Worm (Caenorhabditis elegans): ENCODE results near the gene srv-30.

srv-30 gene

DNA sequence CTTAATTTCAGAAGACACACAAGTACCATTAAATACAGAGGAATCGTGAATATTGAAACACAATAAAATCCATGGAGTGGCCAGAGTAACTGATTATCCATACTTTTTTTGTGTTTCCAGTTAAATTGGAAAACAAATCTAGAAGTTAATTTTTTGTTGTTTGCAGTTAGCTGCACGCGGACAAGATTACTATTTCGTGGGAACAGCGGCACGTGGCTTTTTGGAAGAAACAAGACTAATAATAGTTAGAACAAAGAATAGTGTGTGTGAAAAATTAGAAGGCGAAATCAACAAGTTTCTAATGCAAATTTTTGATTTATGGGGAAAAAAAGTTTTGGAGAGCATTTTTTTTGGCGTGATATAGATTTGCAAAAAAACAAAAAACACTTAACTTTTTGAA lies 2.7 kb downstream of the srv-30 start, which contains the start of gene srv-29:
Gene srv-29, minus strand, starts transcription at position 101 of the 400 bp plus-strand sequence.
- TF ChIP-seq nhr-12 (tag; optimal IDR thresholded peaks at IDR 0.05) (no peak), skn-1 (tag; optimal IDR thresholded peaks at IDR 0.05) (no peak), snpc-4 (tag; optimal IDR thresholded peaks at IDR 0.05) (no peak), nhr-11 (tag; optimal IDR thresholded peaks at IDR 0.05) (no peak), elt-3 (tag; optimal IDR thresholded peaks at IDR 0.05) (no peak), pha-4 (tag; optimal IDR thresholded peaks at IDR 0.05) (no peak), aly-2 (tag; optimal IDR thresholded peaks at IDR 0.05) (no peak), nfya-1 (tag; optimal IDR thresholded peaks at IDR 0.05; ENCODE audit: insufficient read depth) (no peak), nhr-43 (tag; optimal IDR thresholded peaks at IDR 0.05; ENCODE audit: poor library complexity, severe bottlenecking) (no peak), mdl-1 (tag; optimal IDR thresholded peaks at IDR 0.05) (no peak), ceh-82 (tag; optimal IDR thresholded peaks at IDR 0.05) (no peak), jun-1 (tag; optimal IDR thresholded peaks at IDR 0.05) (no peak), unc-39 (tag; optimal IDR thresholded peaks at IDR 0.05) (no peak), pqm-1 (tag; optimal IDR thresholded peaks at IDR 0.05) (no peak), nhr-28 (tag; optimal IDR thresholded peaks at IDR 0.05) (no peak), fkh-2 (tag; optimal IDR thresholded peaks at IDR 0.05) (no peak), daf-12 (tag; optimal IDR thresholded peaks at IDR 0.05) (no peak), eor-1 (tag; optimal IDR thresholded peaks at IDR 0.05) (no peak)

DNA sequence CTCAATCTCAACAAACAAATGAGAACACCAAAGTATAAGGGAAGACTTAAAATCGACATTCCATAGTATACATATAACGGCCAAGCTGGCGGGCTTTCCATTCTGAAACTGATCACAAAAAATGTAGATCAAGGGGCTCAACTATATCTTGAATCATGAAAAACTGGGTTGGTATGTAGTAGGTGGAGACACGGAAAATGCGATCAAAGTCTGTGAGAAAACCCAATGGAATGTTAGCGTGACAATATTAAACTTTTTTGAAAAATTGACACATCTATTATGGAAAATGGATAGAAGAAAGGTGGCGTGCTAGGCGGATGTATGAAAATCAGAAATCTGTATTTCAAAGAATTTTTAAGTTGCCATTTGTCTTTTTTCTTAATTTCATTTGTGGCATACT lies 6.0 kb downstream of the srv-30 start, which contains the start of gene srv-28:
Gene srv-28, minus strand, starts transcription at position 101 of the 400 bp plus-strand sequence.
- TF ChIP-seq ama-1 (optimal IDR thresholded peaks at IDR 0.05) (no peak), eor-1 (tag; optimal IDR thresholded peaks at IDR 0.05) (no peak), pha-4 (tag; optimal IDR thresholded peaks at IDR 0.05) (no peak), ceh-16 (tag; optimal IDR thresholded peaks at IDR 0.05) (no peak), lin-15B (tag; optimal IDR thresholded peaks at IDR 0.05) (no peak), ZK546.5 (tag; optimal IDR thresholded peaks at IDR 0.05) (no peak), nhr-25 (tag; optimal IDR thresholded peaks at IDR 0.05) (no peak), ceh-28 (tag; optimal IDR thresholded peaks at IDR 0.05) (no peak), elt-3 (tag; optimal IDR thresholded peaks at IDR 0.05) (no peak), mml-1 (tag; optimal IDR thresholded peaks at IDR 0.05) (no peak), nhr-237 (tag; optimal IDR thresholded peaks at IDR 0.05) (no peak), R02D3.7 (tag; optimal IDR thresholded peaks at IDR 0.05) (no peak)

DNA sequence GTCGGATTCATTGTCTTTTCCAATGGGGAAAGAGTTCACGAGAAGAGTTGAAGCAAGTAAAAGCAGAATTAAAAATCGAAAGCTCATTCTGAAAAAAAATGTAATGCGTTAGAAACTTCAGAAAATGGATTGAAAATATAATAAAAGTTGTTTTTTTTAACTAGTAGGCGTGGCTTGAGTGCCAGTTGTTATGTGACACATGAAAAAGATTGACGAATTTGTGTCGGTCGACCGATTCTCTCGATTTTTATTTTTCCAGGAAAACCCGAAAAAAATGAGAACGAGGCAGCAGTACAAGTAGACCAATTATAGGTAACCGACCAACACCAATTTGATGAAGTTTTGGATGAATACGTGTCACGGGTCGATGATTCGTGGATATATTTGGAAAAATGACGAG lies 9.5 kb downstream of the srv-30 start, which contains the start of gene nlp-16:
Gene nlp-16, minus strand, starts transcription at position 101 of the 400 bp plus-strand sequence.
- no peak for TF ChIP-seq elt-3 (tag; optimal IDR thresholded peaks at IDR 0.05)
- TF ChIP-seq zag-1 (tag; optimal IDR thresholded peaks at IDR 0.05): no peak
- TF ChIP-seq egl-5 (tag; optimal IDR thresholded peaks at IDR 0.05): no peak
- no peak for TF ChIP-seq tbx-2 (tag; optimal IDR thresholded peaks at IDR 0.05)
- TF ChIP-seq aly-2 (tag; optimal IDR thresholded peaks at IDR 0.05): no peak
- no peak for TF ChIP-seq nhr-43 (tag; optimal IDR thresholded peaks at IDR 0.05; ENCODE audit: poor library complexity, severe bottlenecking)
- no peak for TF ChIP-seq fkh-10 (GFP tag; optimal IDR thresholded peaks at IDR 0.05)
- no peak for TF ChIP-seq pqm-1 (tag; optimal IDR thresholded peaks at IDR 0.05)
- TF ChIP-seq nhr-23 (tag; optimal IDR thresholded peaks at IDR 0.05): no peak
- TF ChIP-seq ztf-11 (tag; optimal IDR thresholded peaks at IDR 0.05): no peak
- no peak for TF ChIP-seq egl-27 (tag; optimal IDR thresholded peaks at IDR 0.05)
- no peak for TF ChIP-seq lin-15B (tag; optimal IDR thresholded peaks at IDR 0.05)
- no peak for TF ChIP-seq fkh-2 (tag; optimal IDR thresholded peaks at IDR 0.05)
- no peak for TF ChIP-seq unc-39 (tag; optimal IDR thresholded peaks at IDR 0.05)
- no peak for TF ChIP-seq hmg-11 (tag; optimal IDR thresholded peaks at IDR 0.05)

DNA sequence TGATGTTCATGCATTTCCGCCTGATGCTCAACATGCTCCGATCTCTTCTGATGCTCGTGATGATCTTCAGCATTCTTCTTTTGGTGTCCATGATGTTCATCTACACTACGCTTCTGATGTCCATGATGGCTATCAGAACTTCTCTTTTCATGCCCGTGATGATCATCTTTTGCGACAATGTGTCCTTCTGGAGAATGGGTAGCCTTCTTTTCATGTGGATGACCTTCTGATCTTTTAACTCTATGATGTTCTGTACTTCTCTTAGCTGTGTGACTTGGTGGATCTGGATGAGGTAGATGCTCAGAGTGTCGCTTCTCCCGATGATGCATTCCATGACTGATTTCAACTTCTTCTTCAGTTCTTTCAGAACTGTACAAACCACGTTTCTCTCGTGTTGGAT lies 10.3 kb downstream of the srv-30 start:
- TF ChIP-seq ZK546.5 (tag; optimal IDR thresholded peaks at IDR 0.05): no peak
- TF ChIP-seq aly-2 (tag; optimal IDR thresholded peaks at IDR 0.05): no peak
- no peak for TF ChIP-seq nhr-237 (tag; optimal IDR thresholded peaks at IDR 0.05)

- TF ChIP-seq ceh-16 (tag; optimal IDR thresholded peaks at IDR 0.05) (no peak), daf-12 (tag; optimal IDR thresholded peaks at IDR 0.05) (no peak), fkh-10 (GFP tag; optimal IDR thresholded peaks at IDR 0.05) (no peak), pqm-1 (tag; optimal IDR thresholded peaks at IDR 0.05) (no peak), sea-2 (GFP tag; optimal IDR thresholded peaks at IDR 0.05) (no peak), nfya-1 (tag; optimal IDR thresholded peaks at IDR 0.05; ENCODE audit: insufficient read depth) (no peak), nhr-77 (tag; optimal IDR thresholded peaks at IDR 0.05) (no peak), skn-1 (tag; optimal IDR thresholded peaks at IDR 0.05) (no peak), egl-5 (tag; optimal IDR thresholded peaks at IDR 0.05) (no peak), ama-1 (optimal IDR thresholded peaks at IDR 0.05) (no peak), ceh-82 (tag; optimal IDR thresholded peaks at IDR 0.05) (no peak), eor-1 (tag; optimal IDR thresholded peaks at IDR 0.05) (no peak)
Measured at ce11 chrIV:6254635-6255034, 14.6 kb downstream of the srv-30 start, which contains the start of gene T13A10.64. Gene T13A10.64 (plus strand): TSS chrIV:6254935.

Data from whole organism, L3 larva.